Worm (Caenorhabditis elegans): ENCODE results near the gene C47E12.12.

Gene C47E12.12

ce11 chrIV:9994895-9995394 lies 22.4 kb upstream of the C47E12.12 start, which contains the start of gene uba-1:
Gene uba-1 (minus strand): TSS chrIV:9994945.
- TF ChIP-seq lin-32 (GFP tag; optimal IDR thresholded peaks at IDR 0.05) = no peak
- no peak for TF ChIP-seq mab-5 (tag; optimal IDR thresholded peaks at IDR 0.05)
- no peak for TF ChIP-seq ces-1 (GFP tag; optimal IDR thresholded peaks at IDR 0.05)
- no peak for TF ChIP-seq ham-2 (GFP tag; optimal IDR thresholded peaks at IDR 0.05)

ce11 chrIV:9993403-9994132 lies 21.0 kb upstream of the C47E12.12 start:
- TF ChIP-seq drap-1 (GFP tag; optimal IDR thresholded peaks at IDR 0.05) (no peak), ceh-83 (GFP tag; optimal IDR thresholded peaks at IDR 0.05) (no peak), pha-4 (tag; optimal IDR thresholded peaks at IDR 0.05) (no peak), ham-2 (GFP tag; optimal IDR thresholded peaks at IDR 0.05) (no peak), tbx-8 (GFP tag; optimal IDR thresholded peaks at IDR 0.05) (no peak), ceh-43 (GFP tag; optimal IDR thresholded peaks at IDR 0.05) (no peak), nhr-28 (tag; optimal IDR thresholded peaks at IDR 0.05) (no peak), ceh-39 (tag; optimal IDR thresholded peaks at IDR 0.05) (no peak), nhr-76 (tag; optimal IDR thresholded peaks at IDR 0.05) (no peak), nhr-2 (tag; optimal IDR thresholded peaks at IDR 0.05) (no peak), nhr-237 (tag; optimal IDR thresholded peaks at IDR 0.05) (no peak), snpc-4 (tag; optimal IDR thresholded peaks at IDR 0.05) (no peak)

- TF ChIP-seq ces-1 (GFP tag; optimal IDR thresholded peaks at IDR 0.05) (no peak), elt-1 (tag; optimal IDR thresholded peaks at IDR 0.05; ENCODE audit: borderline replicate concordance, insufficient read depth) (no peak), sem-2 (GFP tag; optimal IDR thresholded peaks at IDR 0.05) (no peak), mab-5 (tag; optimal IDR thresholded peaks at IDR 0.05) (no peak), sptf-1 (tag; optimal IDR thresholded peaks at IDR 0.05) (no peak), flh-1 (GFP tag; optimal IDR thresholded peaks at IDR 0.05) (no peak), nhr-76 (tag; optimal IDR thresholded peaks at IDR 0.05) (no peak), cnd-1 (tag; optimal IDR thresholded peaks at IDR 0.05) (no peak), nhr-2 (tag; optimal IDR thresholded peaks at IDR 0.05) (no peak), mep-1 (tag; optimal IDR thresholded peaks at IDR 0.05) (no peak), lsy-2 (tag; optimal IDR thresholded peaks at IDR 0.05) (no peak)
Measured at ce11 chrIV:9989416-9989815, 16.9 kb upstream of the C47E12.12 start.

- TF ChIP-seq tbx-8 (GFP tag; optimal IDR thresholded peaks at IDR 0.05) = no peak
- peak; percentile 33 for TF ChIP-seq ham-2 (GFP tag; optimal IDR thresholded peaks at IDR 0.05)
Measured at ce11 chrIV:9982895-9983294, 10.4 kb upstream of the C47E12.12 start, which contains the start of gene mam-2. Gene mam-2 (plus strand): TSS chrIV:9983195.

DNA sequence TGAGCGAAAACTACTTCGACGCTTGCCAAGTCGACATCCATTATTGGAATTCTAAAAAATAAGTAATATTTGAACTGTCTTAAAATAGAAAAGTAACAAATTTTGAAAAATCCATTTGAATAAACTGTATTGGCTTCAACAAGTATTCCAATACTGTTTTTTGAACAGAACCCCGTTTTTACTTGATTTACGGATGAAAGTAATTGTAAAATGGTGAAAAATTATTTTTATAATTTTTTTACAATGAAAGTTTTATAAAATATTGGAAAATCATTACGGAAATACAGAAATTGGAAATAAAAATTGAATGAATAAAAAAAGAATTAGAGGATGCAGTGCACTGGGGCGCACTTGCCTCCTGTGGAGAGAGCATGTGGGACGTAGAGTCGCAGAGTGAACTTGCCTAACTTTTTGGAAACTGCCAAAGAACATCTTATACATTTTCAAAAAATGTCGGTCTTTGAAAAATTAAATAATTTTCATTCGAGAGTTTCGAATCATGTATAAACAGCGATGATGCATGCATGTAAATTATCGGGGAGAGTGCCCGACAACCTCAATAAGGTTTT lies 9.8 kb upstream of the C47E12.12 start, which contains the start of gene rrp-1:
Gene rrp-1, minus strand, starts transcription at position 51 of the 569 bp plus-strand sequence.
- TF ChIP-seq drap-1 (GFP tag; optimal IDR thresholded peaks at IDR 0.05) (no peak), ces-1 (GFP tag; optimal IDR thresholded peaks at IDR 0.05) (no peak), nhr-237 (tag; optimal IDR thresholded peaks at IDR 0.05) (no peak), mab-5 (tag; optimal IDR thresholded peaks at IDR 0.05) (no peak), unc-62 (GFP tag; optimal IDR thresholded peaks at IDR 0.05) (no peak), sptf-1 (tag; optimal IDR thresholded peaks at IDR 0.05) (no peak)

DNA sequence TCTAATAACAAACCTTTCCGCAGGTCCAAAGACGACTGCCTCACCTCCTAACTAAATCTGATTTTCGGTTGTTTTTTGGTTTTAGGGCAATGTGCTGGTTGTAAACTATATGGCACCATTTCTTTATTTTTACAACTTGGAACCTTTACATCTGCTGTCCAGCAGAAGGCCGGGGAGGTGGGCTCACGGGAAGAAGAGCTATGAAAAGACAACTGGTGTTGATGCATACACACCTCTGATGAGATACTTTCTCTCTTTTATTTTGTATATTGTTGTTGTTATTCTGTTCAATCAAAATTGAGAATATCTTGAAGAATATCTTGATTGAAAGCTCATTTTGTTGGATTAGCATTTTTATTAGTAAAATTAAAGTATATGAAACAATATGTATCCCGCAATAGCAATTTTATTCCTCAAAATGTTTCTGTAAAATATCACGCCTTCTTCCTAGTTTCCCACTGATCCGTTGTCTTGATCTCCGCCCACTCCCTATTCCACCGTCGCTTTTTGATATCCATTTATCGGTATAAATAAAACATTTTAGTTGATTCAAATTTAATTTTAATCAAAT lies 5.2 kb upstream of the C47E12.12 start, which contains the start of gene dhp-2:
Gene dhp-2, plus strand, starts transcription at position 521 of the 571 bp plus-strand sequence.
- TF ChIP-seq zip-8 (tag; optimal IDR thresholded peaks at IDR 0.05) = no peak
- TF ChIP-seq hlh-1 (tag; optimal IDR thresholded peaks at IDR 0.05) = peak; percentile 83

DNA sequence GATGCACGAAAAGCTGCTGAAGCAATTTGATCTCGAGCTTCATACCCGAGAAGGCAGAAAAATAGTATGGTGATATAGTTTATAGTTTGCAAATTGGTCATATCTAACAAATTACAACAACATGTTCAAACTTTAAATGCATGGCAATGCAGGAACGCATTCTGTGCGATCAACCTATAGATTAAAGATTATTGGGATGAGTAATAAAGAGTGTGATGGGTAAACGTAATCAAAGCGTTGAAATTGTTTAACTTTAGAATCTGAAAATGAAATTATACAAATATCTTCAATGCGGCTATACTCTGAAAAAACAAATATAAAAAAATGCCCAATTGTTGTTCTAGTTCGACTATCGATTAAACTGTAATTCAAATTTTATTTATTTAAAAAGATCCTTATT lies 3.8 kb upstream of the C47E12.12 start, which contains the start of gene C47E12.14:
Gene C47E12.14, minus strand, starts transcription at position 101 of the 400 bp plus-strand sequence.
- TF ChIP-seq cnd-1 (tag; optimal IDR thresholded peaks at IDR 0.05) = no peak
- TF ChIP-seq elt-3 (tag; optimal IDR thresholded peaks at IDR 0.05) = no peak
- TF ChIP-seq unc-39 (tag; optimal IDR thresholded peaks at IDR 0.05) = no peak
- TF ChIP-seq ham-2 (GFP tag; optimal IDR thresholded peaks at IDR 0.05) = no peak
- no peak for TF ChIP-seq drap-1 (GFP tag; optimal IDR thresholded peaks at IDR 0.05)
- TF ChIP-seq sptf-1 (tag; optimal IDR thresholded peaks at IDR 0.05) = no peak
- TF ChIP-seq nhr-2 (tag; optimal IDR thresholded peaks at IDR 0.05) = no peak
- TF ChIP-seq mls-2 (tag; optimal IDR thresholded peaks at IDR 0.05) = no peak
- no peak for TF ChIP-seq ceh-83 (GFP tag; optimal IDR thresholded peaks at IDR 0.05)

Measured in whole organism, mixed stage, embryonic.